Fruit fly (Drosophila melanogaster) whole organism, embryonic: ENCODE data around the gene CG13075.

Source experiments
- ATbp ChIP-seq: fragments of 200-800 bp; sonication (Bioruptor generic); optimal IDR thresholded peaks from 2 replicates; lab custom pipeline; 2017; ENCODE audit warnings: missing biosample characterization, mild to moderate bottlenecking, missing genetic modification characterization, missing genetic modification reagents
- Aef1 ChIP-seq: fragments of 200-800 bp; sonication (Bioruptor generic); IDR thresholded peaks from 3 replicates; pipeline ENCODE4 v1.3.6; 2022; ENCODE audit warnings: missing biosample characterization, missing genetic modification characterization
- Asciz ChIP-seq: fragments of 200-800 bp; sonication (Bioruptor generic); optimal IDR thresholded peaks from 2 replicates; lab custom pipeline; 2017; ENCODE audit warnings: missing biosample characterization, mild to moderate bottlenecking, missing genetic modification characterization, missing genetic modification reagents
- CG10462 ChIP-seq: fragments of 200-800 bp; sonication (Bioruptor generic); optimal IDR thresholded peaks from 2 replicates; lab custom pipeline; 2016; ENCODE audit warnings: missing biosample characterization, missing genetic modification characterization
- CG15514 ChIP-seq: fragments of 200-800 bp; sonication (Bioruptor generic); optimal IDR thresholded peaks from 3 replicates; lab custom pipeline; 2017; ENCODE audit warnings: missing biosample characterization, missing genetic modification characterization, mild to moderate bottlenecking, moderate library complexity, missing genetic modification reagents
- CG15601 ChIP-seq: fragments of 200-800 bp; sonication (Bioruptor generic); optimal IDR thresholded peaks from 3 replicates; lab custom pipeline; 2019; ENCODE audit warnings: missing biosample characterization, mild to moderate bottlenecking, missing genetic modification characterization, moderate library complexity
- CG17361 ChIP-seq: fragments of 200-800 bp; sonication (Bioruptor generic); IDR thresholded peaks from 3 replicates; pipeline ENCODE4 v1.3.6; 2022; ENCODE audit warnings: missing biosample characterization, missing genetic modification characterization
- CG18476 ChIP-seq: fragments of 200-800 bp; sonication (Bioruptor generic); optimal IDR thresholded peaks from 2 replicates; lab custom pipeline; 2016; ENCODE audit warnings: missing biosample characterization, mild to moderate bottlenecking, missing genetic modification characterization
- CG18619 ChIP-seq: fragments of 200-800 bp; sonication (Bioruptor generic); optimal IDR thresholded peaks from 3 replicates; lab custom pipeline; 2017; ENCODE audit warnings: missing biosample characterization, mild to moderate bottlenecking, missing genetic modification characterization
- CG2678 ChIP-seq: fragments of 200-800 bp; sonication (Bioruptor generic); optimal IDR thresholded peaks from 3 replicates; lab custom pipeline; 2019; ENCODE audit warnings: missing biosample characterization, mild to moderate bottlenecking, missing genetic modification characterization, moderate library complexity
- CG2875 ChIP-seq: fragments of 200-800 bp; sonication (Bioruptor generic); optimal IDR thresholded peaks from 2 replicates; lab custom pipeline; 2017; ENCODE audit warnings: missing biosample characterization, mild to moderate bottlenecking, missing genetic modification characterization, missing genetic modification reagents
- CG31441 ChIP-seq: fragments of 200-800 bp; sonication (Bioruptor generic); IDR thresholded peaks from 2 replicates; pipeline ENCODE4 v1.3.6; 2022; ENCODE audit warnings: missing biosample characterization, missing genetic modification characterization
- CG33213 ChIP-seq: fragments of 200-800 bp; sonication (Bioruptor generic); optimal IDR thresholded peaks from 3 replicates; lab custom pipeline; 2016; ENCODE audit warnings: missing biosample characterization, missing genetic modification characterization
- CG3407 ChIP-seq: fragments of 200-800 bp; sonication (Bioruptor generic); optimal IDR thresholded peaks from 2 replicates; lab custom pipeline; 2018; ENCODE audit warnings: missing biosample characterization, mild to moderate bottlenecking, missing genetic modification characterization
- CG5953 ChIP-seq: fragments of 200-800 bp; sonication (Bioruptor generic); IDR thresholded peaks from 2 replicates; pipeline ENCODE4 v1.3.6; 2022; ENCODE audit warnings: missing biosample characterization, missing genetic modification characterization
- CG7745 ChIP-seq: fragments of 200-800 bp; sonication (Bioruptor generic); optimal IDR thresholded peaks from 2 replicates; lab custom pipeline; 2018; ENCODE audit warnings: missing biosample characterization, mild to moderate bottlenecking, missing genetic modification characterization, moderate library complexity
- CG8388 ChIP-seq: fragments of 200-800 bp; sonication (Bioruptor generic); optimal IDR thresholded peaks from 2 replicates; lab custom pipeline; 2019; ENCODE audit warnings: missing biosample characterization, mild to moderate bottlenecking, missing genetic modification characterization, moderate library complexity
- CG9215 ChIP-seq: fragments of 200-800 bp; sonication (Bioruptor generic); IDR thresholded peaks from 2 replicates; pipeline ENCODE4 v1.3.6; 2022; ENCODE audit warnings: missing biosample characterization, missing genetic modification characterization
- CG9727 ChIP-seq: fragments of 200-800 bp; sonication (Bioruptor generic); optimal IDR thresholded peaks from 3 replicates; lab custom pipeline; 2017; ENCODE audit warnings: missing biosample characterization, mild to moderate bottlenecking, missing genetic modification characterization
- CHES-1-like ChIP-seq: fragments of 200-800 bp; sonication (Bioruptor generic); optimal IDR thresholded peaks from 2 replicates; lab custom pipeline; 2016; ENCODE audit warnings: missing biosample characterization, missing genetic modification characterization
- CkIIα-i1 ChIP-seq: fragments of 200-800 bp; sonication (Bioruptor generic); IDR thresholded peaks from 2 replicates; pipeline ENCODE4 v1.3.6; 2022; ENCODE audit warnings: missing biosample characterization, missing genetic modification characterization
- Drgx ChIP-seq: fragments of 200-800 bp; sonication (Bioruptor generic); IDR thresholded peaks from 2 replicates; pipeline ENCODE4 v1.3.6; 2022; ENCODE audit warnings: missing biosample characterization, missing genetic modification characterization
- E2f2 ChIP-seq: fragments of 200-800 bp; sonication (Bioruptor generic); IDR thresholded peaks from 2 replicates; pipeline ENCODE4 v1.3.6; 2022; ENCODE audit warnings: missing biosample characterization, missing genetic modification characterization
- HHEX ChIP-seq: fragments of 200-800 bp; sonication (Bioruptor generic); optimal IDR thresholded peaks from 3 replicates; lab custom pipeline; 2017; ENCODE audit warnings: missing biosample characterization, mild to moderate bottlenecking, missing genetic modification characterization, missing genetic modification reagents
- HLHmδ ChIP-seq: fragments of 200-800 bp; sonication (Bioruptor generic); optimal IDR thresholded peaks from 2 replicates; lab custom pipeline; 2018; ENCODE audit warnings: missing biosample characterization, mild to moderate bottlenecking, missing genetic modification characterization, moderate library complexity
- Mad ChIP-seq: fragments of 200-800 bp; sonication (Bioruptor generic); optimal IDR thresholded peaks from 2 replicates; lab custom pipeline; 2016; ENCODE audit warnings: missing biosample characterization, missing genetic modification characterization
- Meics ChIP-seq: fragments of 200-800 bp; sonication (Bioruptor generic); optimal IDR thresholded peaks from 2 replicates; lab custom pipeline; 2017; ENCODE audit warnings: missing biosample characterization, mild to moderate bottlenecking, missing genetic modification characterization
- NC2β ChIP-seq: fragments of 200-800 bp; sonication (Bioruptor generic); optimal IDR thresholded peaks from 2 replicates; lab custom pipeline; 2016; ENCODE audit warnings: missing biosample characterization, missing genetic modification characterization
- PHDP ChIP-seq: fragments of 200-800 bp; sonication (Bioruptor generic); optimal IDR thresholded peaks from 3 replicates; lab custom pipeline; 2018; ENCODE audit warnings: missing biosample characterization, mild to moderate bottlenecking, missing genetic modification characterization, moderate library complexity
- Pdp1 ChIP-seq, 2 experiments: fragments of 200-800 bp; sonication (Bioruptor generic); optimal IDR thresholded peaks; 3 replicates each; lab custom pipeline; 2016; ENCODE audit warnings: missing biosample characterization in 2 of 2, missing genetic modification characterization in 2 of 2, mild to moderate bottlenecking in 1 of 2, moderate library complexity in 1 of 2
- Usf ChIP-seq: fragments of 200-800 bp; sonication (Bioruptor generic); optimal IDR thresholded peaks from 2 replicates; lab custom pipeline; 2017; ENCODE audit warnings: missing genotype, missing biosample characterization, missing genetic modification characterization
- YL-1 ChIP-seq: fragments of 200-800 bp; sonication (Bioruptor generic); optimal IDR thresholded peaks from 3 replicates; lab custom pipeline; 2017; ENCODE audit warnings: missing biosample characterization, mild to moderate bottlenecking, missing genetic modification characterization
- bab2 ChIP-seq: fragments of 200-800 bp; sonication (Bioruptor generic); optimal IDR thresholded peaks from 2 replicates; lab custom pipeline; 2016; ENCODE audit warnings: missing biosample characterization, missing genetic modification characterization
- btn ChIP-seq: fragments of 200-800 bp; sonication (Bioruptor generic); optimal IDR thresholded peaks from 2 replicates; lab custom pipeline; 2016; ENCODE audit warnings: missing biosample characterization, missing genetic modification characterization
- dm ChIP-seq: fragments of 200-800 bp; sonication (Bioruptor generic); optimal IDR thresholded peaks from 3 replicates; lab custom pipeline; 2016; ENCODE audit warnings: missing biosample characterization, missing genetic modification characterization
- ems ChIP-seq: fragments of 200-800 bp; sonication (Bioruptor generic); optimal IDR thresholded peaks from 3 replicates; lab custom pipeline; 2016; ENCODE audit warnings: missing biosample characterization, missing genetic modification characterization
- fd64A ChIP-seq: fragments of 200-800 bp; sonication (Bioruptor generic); optimal IDR thresholded peaks from 3 replicates; lab custom pipeline; 2018; ENCODE audit warnings: missing biosample characterization, mild to moderate bottlenecking, missing genetic modification characterization
- gce ChIP-seq: fragments of 200-800 bp; sonication (Bioruptor generic); IDR thresholded peaks from 3 replicates; pipeline ENCODE4 v1.3.6; 2022; ENCODE audit warnings: missing biosample characterization, missing genetic modification characterization
- gsb-n ChIP-seq: fragments of 200-800 bp; sonication (Bioruptor generic); optimal IDR thresholded peaks from 3 replicates; lab custom pipeline; 2018; ENCODE audit warnings: missing biosample characterization, mild to moderate bottlenecking, missing genetic modification characterization
- lola ChIP-seq, 3 experiments: fragments of >200 bp in 2 of 3; fragments of 200-800 bp in 1 of 3; sonication (Bioruptor generic) in 1 of 3; optimal IDR thresholded peaks; 2 replicates each; lab custom pipeline; 2017 to 2019; ENCODE audit warnings: missing biosample characterization in 3 of 3, missing genetic modification characterization in 3 of 3, mild to moderate bottlenecking in 1 of 3, moderate library complexity in 1 of 3
- nau ChIP-seq: fragments of 200-800 bp; sonication (Bioruptor generic); optimal IDR thresholded peaks from 3 replicates; lab custom pipeline; 2017; ENCODE audit warnings: missing biosample characterization, mild to moderate bottlenecking, missing genetic modification characterization, missing genetic modification reagents
- pzg ChIP-seq: fragments of 200-800 bp; sonication (Bioruptor generic); optimal IDR thresholded peaks from 3 replicates; lab custom pipeline; 2018; ENCODE audit warnings: missing biosample characterization, mild to moderate bottlenecking, missing genetic modification characterization, moderate library complexity
- sens ChIP-seq: fragments of 200-800 bp; sonication (Bioruptor generic); peaks from one replicate; lab custom pipeline; 2016; ENCODE audit warnings: missing biosample characterization, missing genetic modification characterization
- z ChIP-seq: fragments of 200-800 bp; sonication (Bioruptor generic); IDR thresholded peaks from 3 replicates; pipeline ENCODE4 v1.3.6; 2022; ENCODE audit warnings: missing biosample characterization, missing genetic modification characterization

The CG13075 gene

DNA sequence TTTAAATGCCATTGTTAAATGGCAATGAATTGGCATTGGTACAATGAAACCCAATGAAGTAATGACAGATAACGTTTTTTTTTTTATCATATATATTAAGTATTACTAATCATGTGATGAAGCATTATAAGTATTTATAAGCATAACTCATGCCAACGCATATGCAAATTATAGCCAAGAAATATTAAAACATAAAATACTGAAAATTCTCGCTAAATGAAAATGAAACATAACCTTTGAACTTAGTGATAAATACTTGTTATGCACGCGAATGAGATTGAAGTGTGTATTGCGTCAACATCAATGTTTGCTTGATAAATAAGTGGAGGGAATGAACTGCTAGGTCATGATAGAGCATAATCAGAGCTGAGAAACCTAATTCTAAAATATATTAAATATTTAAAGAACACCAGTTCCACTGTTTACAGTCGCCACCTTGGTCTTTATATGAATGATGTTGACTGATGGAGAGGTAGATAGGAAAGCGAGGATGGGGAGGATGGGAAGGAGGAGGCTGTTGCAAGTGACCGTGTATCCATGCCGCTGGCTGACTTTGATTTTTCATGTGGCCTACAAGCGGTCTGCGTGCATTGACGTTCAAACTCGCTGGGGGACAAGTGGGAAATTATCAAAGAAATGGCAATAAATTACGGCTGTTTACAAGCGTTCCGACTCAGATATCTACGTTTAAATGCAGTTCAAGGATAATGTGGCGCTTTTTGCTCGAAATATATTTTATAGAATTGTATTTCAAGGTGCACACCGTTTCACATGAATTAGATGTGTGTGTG lies 27.5 kb upstream of the CG13075 start (continued):
- TF ChIP-seq CG7745 (tag; lab: Kevin White, UChicago) (peak; percentile 46), E2f2 (GFP tag; lab: Robert Waterston, UW) (no peak), sens (GFP tag; lab: Kevin White, UChicago) (peak; percentile 86), Pdp1 (GFP tag; optimal IDR thresholded peaks at IDR 0.05; lab: Kevin White, UChicago) (peak in 1 of 2 experiments; percentile 55), Mad (GFP tag; lab: Kevin White, UChicago) (no peak), Meics (GFP tag; lab: Kevin White, UChicago) (no peak), CG2875 (GFP tag; lab: Kevin White, UChicago) (peak; percentile 49), ems (GFP tag; lab: Kevin White, UChicago) (no peak), gsb-n (peak; percentile 35), CG10462 (GFP tag; lab: Kevin White, UChicago) (no peak), Aef1 (GFP tag; lab: Robert Waterston, UW) (no peak), ATbp (GFP tag; lab: Kevin White, UChicago) (peak; percentile 37), z (GFP tag; lab: Robert Waterston, UW) (0 out of 3 replicates have a peak, but pooled peaks have one; percentile 20), dm (GFP tag; lab: Kevin White, UChicago) (no peak), Asciz (GFP tag; lab: Kevin White, UChicago) (peak; percentile 49), HHEX (GFP tag; lab: Kevin White, UChicago) (no peak), bab2 (GFP tag; lab: Kevin White, UChicago) (peak; percentile 2), CkIIα-i1 (no peak), Drgx (GFP tag; lab: Robert Waterston, UW) (no peak), CG33213 (GFP tag; lab: Kevin White, UChicago) (no peak), CG2678 (tag; lab: Kevin White, UChicago) (peak; percentile 32), CG18619 (GFP tag; lab: Kevin White, UChicago) (no peak), fd64A (peak; percentile 56), CG31441 (GFP tag; lab: Robert Waterston, UW) (peak; percentile 26; the same call in 1 of the 2 replicates), pzg (GFP tag; lab: Kevin White, UChicago) (no peak), CG17361 (GFP tag; lab: Robert Waterston, UW) (no peak; the same call in 2 of the 3 replicates), YL-1 (GFP tag; lab: Kevin White, UChicago) (no peak), CG15601 (peak; percentile 43), NC2β (no peak), lola (GFP tag; optimal IDR thresholded peaks at IDR 0.05; lab: Kevin White, UChicago) (peak in 1 of 3 experiments; percentile 24), CG3407 (peak; percentile 18), nau (GFP tag; lab: Kevin White, UChicago) (peak; percentile 22), PHDP (peak; percentile 25), CG9215 (GFP tag; lab: Robert Waterston, UW) (no peak), CG8388 (no peak), HLHmδ (peak; percentile 55), CG15514 (no peak), CHES-1-like (GFP tag; lab: Kevin White, UChicago) (no peak), CG18476 (GFP tag; lab: Kevin White, UChicago) (peak; percentile 11), Usf (GFP tag; lab: Kevin White, UChicago) (no peak), CG5953 (GFP tag; lab: Robert Waterston, UW) (no peak), btn (GFP tag; lab: Kevin White, UChicago) (no peak), CG9727 (GFP tag; lab: Kevin White, UChicago) (peak; percentile 52), gce (GFP tag; lab: Robert Waterston, UW) (no peak)
